Fruit fly (Drosophila melanogaster) whole organism, wandering third instar larva: Measurements from ENCODE around the gene CG13607.

Experiments
- Dfd ChIP-seq: fragments of >200 bp; optimal IDR thresholded peaks from 2 replicates; lab custom pipeline; 2017; ENCODE audit warnings: missing biosample characterization, missing genetic modification characterization
- Dif ChIP-seq: fragments of 200-275, 200-300 bp; sonication (Bioruptor generic); optimal IDR thresholded peaks from 2 replicates; lab custom pipeline; 2018; ENCODE audit warnings: missing biosample characterization, missing genetic modification characterization; ENCODE audit not compliant: partially characterized antibody
- Hnf4 ChIP-seq: fragments of 200-800 bp; sonication (Bioruptor generic); optimal IDR thresholded peaks from 2 replicates; lab custom pipeline; 2016; ENCODE audit warnings: missing biosample characterization, mild to moderate bottlenecking, missing genetic modification characterization
- Jra ChIP-seq: sonication (Bioruptor generic); optimal IDR thresholded peaks from 2 replicates; lab custom pipeline; 2016; ENCODE audit warnings: missing biosample characterization, missing genetic modification characterization
- Mio ChIP-seq: sonication (Bioruptor generic); optimal IDR thresholded peaks from 2 replicates; lab custom pipeline; 2016; ENCODE audit warnings: missing biosample characterization, missing genetic modification characterization
- Myc ChIP-seq: fragments of >200 bp; optimal IDR thresholded peaks from 2 replicates; lab custom pipeline; 2017
- N ChIP-seq: fragments of >200 bp; optimal IDR thresholded peaks from 2 replicates; lab custom pipeline; 2018; ENCODE audit warnings: missing biosample characterization, missing external identifiers, missing genetic modification characterization
- OdsH ChIP-seq: fragments of 200-800 bp; sonication (Bioruptor generic); optimal IDR thresholded peaks from 2 replicates; lab custom pipeline; 2016; ENCODE audit warnings: missing biosample characterization, mild to moderate bottlenecking, missing genetic modification characterization
- Rel ChIP-seq, 2 experiments: fragments of 200-800 bp; sonication (Bioruptor generic) in 1 of 2; optimal IDR thresholded peaks; 2 replicates in 1 of 2; 3 replicates in 1 of 2; lab custom pipeline; 2016 to 2019; ENCODE audit warnings: mild to moderate bottlenecking in 2 of 2, missing biosample characterization in 2 of 2, missing genetic modification characterization in 2 of 2, moderate library complexity in 1 of 2
- Sp1 ChIP-seq: fragments of 200-800 bp; sonication (Bioruptor generic); optimal IDR thresholded peaks from 3 replicates; lab custom pipeline; 2019; ENCODE audit warnings: missing biosample characterization, mild to moderate bottlenecking, missing genetic modification characterization, moderate library complexity
- Vsx2 ChIP-seq: fragments of 200-300, 225-300 bp; sonication (Bioruptor generic); optimal IDR thresholded peaks from 2 replicates; lab custom pipeline; 2018; ENCODE audit warnings: missing biosample characterization, missing genetic modification characterization; ENCODE audit not compliant: partially characterized antibody
- dmrt93B ChIP-seq: fragments of 200-800 bp; sonication (Bioruptor generic); optimal IDR thresholded peaks from 2 replicates; lab custom pipeline; 2018; ENCODE audit warnings: missing biosample characterization, mild to moderate bottlenecking, missing genetic modification characterization
- dsf ChIP-seq: sonication (Bioruptor generic); optimal IDR thresholded peaks from 2 replicates; lab custom pipeline; 2016; ENCODE audit warnings: missing biosample characterization, missing genetic modification characterization, borderline replicate concordance
- fru ChIP-seq: fragments of 200-800 bp; sonication (Bioruptor generic); optimal IDR thresholded peaks from 3 replicates; lab custom pipeline; 2016; ENCODE audit warnings: missing biosample characterization, mild to moderate bottlenecking, missing genetic modification characterization
- jim ChIP-seq: fragments of 175-275, 200-325 bp; sonication (Bioruptor generic); optimal IDR thresholded peaks from 2 replicates; lab custom pipeline; 2016; ENCODE audit warnings: missing biosample characterization, mild to moderate bottlenecking, missing genetic modification characterization
- lola ChIP-seq: fragments of >200 bp; optimal IDR thresholded peaks from 2 replicates; lab custom pipeline; 2017; ENCODE audit warnings: missing biosample characterization, missing genetic modification characterization
- pan ChIP-seq: fragments of >200 bp; optimal IDR thresholded peaks from 2 replicates; lab custom pipeline; 2017
- rgr ChIP-seq: fragments of 200-800 bp; sonication (Bioruptor generic); optimal IDR thresholded peaks from 3 replicates; lab custom pipeline; 2016; ENCODE audit warnings: missing biosample characterization, mild to moderate bottlenecking, missing genetic modification characterization
- sage ChIP-seq: fragments of 200-800 bp; sonication (Bioruptor generic); optimal IDR thresholded peaks from 2 replicates; lab custom pipeline; 2016; ENCODE audit warnings: missing biosample characterization, mild to moderate bottlenecking, missing genetic modification characterization
- sv ChIP-seq: fragments of 200-800 bp; sonication (Bioruptor generic); optimal IDR thresholded peaks from 3 replicates; lab custom pipeline; 2016; ENCODE audit warnings: missing biosample characterization, missing genetic modification characterization
- tai ChIP-seq: sonication (Bioruptor generic); optimal IDR thresholded peaks from 2 replicates; lab custom pipeline; 2016; ENCODE audit warnings: missing biosample characterization, missing genetic modification characterization
- usp ChIP-seq: fragments of >200 bp; optimal IDR thresholded peaks from 2 replicates; lab custom pipeline; 2017; ENCODE audit warnings: missing biosample characterization, missing genetic modification characterization
- woc ChIP-seq: sonication (Bioruptor generic); optimal IDR thresholded peaks from 2 replicates; lab custom pipeline; 2016; ENCODE audit warnings: missing biosample characterization, mild to moderate bottlenecking, missing genetic modification characterization

Gene CG13607

DNA sequence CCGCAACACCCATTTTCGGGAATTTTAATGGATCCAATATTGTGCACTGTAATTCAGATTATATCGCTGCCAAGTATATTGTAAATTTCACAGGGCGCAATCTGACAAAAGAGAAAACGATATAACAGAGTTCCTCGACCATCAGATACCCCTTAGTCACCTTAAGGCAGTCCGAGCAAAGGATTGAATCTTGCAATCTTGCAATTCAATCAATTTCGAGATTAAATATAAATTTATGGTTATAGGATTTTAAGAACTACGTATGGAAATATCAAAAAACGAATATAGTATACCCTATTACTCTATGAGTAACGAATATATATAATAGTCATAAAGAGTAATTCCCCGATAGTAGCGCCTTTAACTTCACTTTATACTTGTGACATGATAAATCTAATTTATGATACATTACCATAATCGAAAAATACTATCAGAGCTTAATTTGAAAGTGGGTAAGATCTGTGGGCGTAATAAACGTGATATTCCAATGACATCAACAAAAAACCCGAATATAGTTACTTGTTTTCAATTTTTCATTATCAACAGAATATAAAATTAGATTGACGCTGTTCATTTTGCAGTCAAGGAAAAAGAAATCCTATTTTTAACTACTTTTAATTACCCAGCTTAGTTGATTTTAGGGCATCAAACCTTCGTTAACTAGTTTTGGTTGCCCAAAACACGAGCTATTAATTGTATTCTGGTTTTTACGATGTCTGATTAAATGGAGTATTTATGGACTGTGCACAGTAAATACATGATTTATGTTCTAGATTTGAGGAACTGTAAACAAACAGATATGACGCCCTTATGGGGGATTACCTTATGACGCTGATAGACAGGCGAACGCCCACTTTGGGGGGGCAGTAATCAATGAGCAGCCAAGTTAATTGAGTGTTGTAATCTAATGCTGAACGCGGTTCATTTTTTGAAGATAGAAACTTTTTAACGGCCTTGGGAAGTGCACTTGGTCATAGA, 22.6 kb upstream of the CG13607 start:
- TF ChIP-seq sage (GFP tag; lab: Kevin White, UChicago) (no peak), fru (GFP tag; lab: Kevin White, UChicago) (peak; percentile 5), Rel (GFP tag; optimal IDR thresholded peaks at IDR 0.05; lab: Kevin White, UChicago) (no peak), Rel (tag; optimal IDR thresholded peaks at IDR 0.05; lab: Kevin White, UChicago) (peak; percentile 78), N (no peak), rgr (GFP tag; lab: Kevin White, UChicago) (no peak), pan (lab: Kevin White, UChicago) (no peak), lola (GFP tag; lab: Kevin White, UChicago) (no peak)

DNA sequence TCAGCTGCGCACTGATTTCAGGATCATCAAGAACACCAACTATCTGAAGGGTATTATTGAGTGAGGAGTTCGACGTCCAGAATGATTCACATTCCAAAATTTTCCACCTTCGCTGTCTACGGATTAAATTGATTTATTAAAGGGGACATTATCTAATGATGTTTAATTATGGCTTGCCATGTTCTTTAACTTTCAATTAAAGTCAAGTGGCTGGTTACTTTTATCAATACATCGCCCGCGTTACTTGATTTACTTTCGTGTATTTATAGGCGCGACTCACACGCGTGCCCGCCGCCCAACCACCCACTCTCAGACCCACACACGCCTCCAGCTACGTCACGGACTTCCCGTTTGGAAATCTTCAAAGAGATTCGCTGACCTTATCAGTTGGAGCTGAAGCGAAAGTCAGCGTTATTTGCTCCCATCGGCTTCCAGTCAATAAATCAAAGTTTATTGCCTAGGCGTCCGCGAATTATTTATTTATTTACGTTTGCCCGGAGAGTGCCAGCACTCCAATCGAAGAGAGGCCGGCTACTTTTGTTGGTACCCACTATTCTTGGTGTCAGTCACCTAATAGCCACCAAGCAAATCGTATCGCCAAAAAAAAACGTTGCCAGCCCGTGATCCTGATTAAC, 21.3 kb upstream of the CG13607 start, which contains the start of gene Npc2f:
Npc2f (plus strand) TSS at position 585 of the 635 bp plus-strand sequence.
- peak; percentile 72 for TF ChIP-seq fru (GFP tag; lab: Kevin White, UChicago)
- peak; percentile 54 for TF ChIP-seq Rel (GFP tag; optimal IDR thresholded peaks at IDR 0.05; lab: Kevin White, UChicago)
- TF ChIP-seq Rel (tag; optimal IDR thresholded peaks at IDR 0.05; lab: Kevin White, UChicago): peak; percentile 77
- TF ChIP-seq OdsH (GFP tag; lab: Kevin White, UChicago): no peak
- TF ChIP-seq jim (GFP tag; lab: Kevin White, UChicago): no peak
- no peak for TF ChIP-seq Dfd (GFP tag; lab: Kevin White, UChicago)

DNA sequence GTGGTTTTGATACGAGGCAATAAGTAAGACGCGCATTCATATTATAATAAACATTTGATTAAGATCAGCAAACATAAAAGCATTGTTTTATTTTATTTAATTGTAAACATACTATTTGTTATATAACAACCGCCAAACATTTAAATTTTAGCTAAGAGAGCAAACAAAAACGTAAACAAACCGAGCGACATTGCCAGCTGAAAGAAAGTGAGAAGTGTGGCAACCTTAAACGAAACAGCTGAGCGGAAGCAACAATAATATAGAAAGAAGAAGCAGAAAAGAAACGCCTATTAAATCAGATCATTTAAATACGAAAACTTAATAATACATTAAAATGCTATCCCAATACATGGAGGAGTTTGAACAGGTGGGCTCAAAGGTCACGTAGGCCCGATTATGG, 18.5 kb upstream of the CG13607 start, which contains the start of gene Sec10:
Sec10 (plus strand) TSS at position 252 of the 400 bp plus-strand sequence.
- TF ChIP-seq Rel (GFP tag; optimal IDR thresholded peaks at IDR 0.05; lab: Kevin White, UChicago) (no peak), Rel (tag; optimal IDR thresholded peaks at IDR 0.05; lab: Kevin White, UChicago) (peak; percentile 28), usp (no peak)

DNA sequence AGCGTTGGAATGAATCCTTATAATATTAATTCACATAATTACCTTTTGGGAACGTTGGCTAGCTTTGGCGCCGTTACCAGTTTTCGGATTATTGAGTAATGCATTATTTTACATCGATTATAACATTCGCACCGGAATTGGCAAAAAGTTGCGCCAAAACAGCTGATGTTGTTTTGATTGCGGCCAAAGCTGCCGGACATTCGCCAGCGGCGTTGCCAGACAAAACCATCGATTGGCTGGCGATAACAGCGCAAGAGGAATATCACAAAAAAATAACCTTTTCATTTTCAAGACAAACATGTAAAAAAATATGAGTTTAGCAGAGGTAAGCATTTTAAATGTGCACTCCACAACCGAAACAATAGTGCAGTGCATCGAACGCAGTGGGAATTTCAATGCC, 14.0 kb upstream of the CG13607 start, which contains the start of the genes GatB and Tsc1:
GatB (minus strand) TSS at position 176 of the 400 bp plus-strand sequence.
Tsc1 (plus strand) TSS at position 228 of the 400 bp plus-strand sequence.
- TF ChIP-seq Mio (GFP tag; lab: Kevin White, UChicago) (no peak), usp (no peak), tai (GFP tag; lab: Kevin White, UChicago) (no peak), Dfd (GFP tag; lab: Kevin White, UChicago) (no peak), Rel (GFP tag; optimal IDR thresholded peaks at IDR 0.05; lab: Kevin White, UChicago) (no peak), Rel (tag; optimal IDR thresholded peaks at IDR 0.05; lab: Kevin White, UChicago) (peak; percentile 39), Dif (no peak), Hnf4 (GFP tag; lab: Kevin White, UChicago) (no peak)

DNA sequence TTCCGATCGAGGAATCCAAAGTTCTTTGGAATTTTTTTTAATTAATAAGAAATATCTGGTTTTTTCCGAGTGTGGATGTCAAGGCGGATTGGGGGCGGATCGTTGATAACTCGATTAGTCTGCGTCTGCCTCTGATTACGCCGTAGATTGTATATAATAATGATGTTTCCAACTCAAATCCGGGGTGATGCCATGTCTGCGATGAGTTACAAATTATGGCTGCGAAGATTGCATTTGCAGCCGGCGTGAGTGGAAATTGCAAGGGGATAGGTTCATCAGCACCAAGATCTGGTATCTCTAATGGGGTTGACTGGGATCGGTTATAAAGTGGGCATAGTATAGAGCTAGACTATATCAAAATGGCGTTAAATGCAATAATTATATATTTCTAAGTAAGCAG, 6.2 kb upstream of the CG13607 start:
- TF ChIP-seq fru (GFP tag; lab: Kevin White, UChicago) (no peak), sage (GFP tag; lab: Kevin White, UChicago) (no peak), Sp1 (no peak)

DNA sequence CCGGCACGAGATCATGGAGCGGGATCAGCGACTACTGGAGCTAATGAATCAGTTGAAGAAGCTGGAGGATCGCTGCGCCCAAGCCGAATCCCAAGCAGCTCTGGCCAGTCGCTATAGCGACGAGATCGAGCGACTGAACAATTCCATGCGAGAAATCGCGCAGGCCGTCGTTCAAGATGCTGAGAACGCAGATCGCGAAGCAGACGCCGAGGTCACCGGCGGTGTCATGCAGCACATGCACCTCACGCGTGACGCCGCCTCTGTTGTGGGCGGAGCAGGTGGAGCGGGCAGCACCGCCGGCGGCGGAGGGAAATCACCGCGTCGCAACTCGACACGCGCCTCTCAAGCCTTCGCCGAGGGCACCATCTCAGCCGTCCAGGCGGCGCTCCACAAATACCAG, 5.5 kb upstream of the CG13607 start:
- TF ChIP-seq Rel (GFP tag; optimal IDR thresholded peaks at IDR 0.05; lab: Kevin White, UChicago) (no peak), Rel (tag; optimal IDR thresholded peaks at IDR 0.05; lab: Kevin White, UChicago) (peak; percentile 88), Dif (no peak), woc (GFP tag; lab: Kevin White, UChicago) (no peak)

DNA sequence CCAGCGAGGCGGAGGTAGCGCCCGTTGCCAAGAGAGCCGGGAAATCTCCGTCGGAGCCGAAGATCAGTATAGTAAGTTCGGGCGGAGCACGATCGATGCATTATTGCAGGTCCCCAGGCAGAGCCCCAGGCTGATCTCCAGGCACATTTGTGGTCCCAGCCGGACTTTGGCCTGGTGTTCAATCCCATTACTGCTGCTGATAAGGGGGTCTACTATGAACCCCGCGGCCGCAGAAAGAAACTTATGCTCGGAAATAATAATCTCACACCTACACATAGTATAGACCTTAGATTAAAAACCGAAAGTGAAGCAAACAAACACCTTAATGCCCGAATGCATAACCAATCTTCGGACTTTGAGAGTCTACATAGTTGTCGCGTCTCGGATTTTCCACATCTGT, 850 bp upstream of the CG13607 start:
- peak; percentile 10 for TF ChIP-seq Hnf4 (GFP tag; lab: Kevin White, UChicago)
- TF ChIP-seq Vsx2: no peak
- TF ChIP-seq sv (GFP tag; lab: Kevin White, UChicago): no peak
- no peak for TF ChIP-seq Rel (GFP tag; optimal IDR thresholded peaks at IDR 0.05; lab: Kevin White, UChicago)
- TF ChIP-seq Rel (tag; optimal IDR thresholded peaks at IDR 0.05; lab: Kevin White, UChicago): peak; percentile 14
- TF ChIP-seq dsf (GFP tag; lab: Kevin White, UChicago): no peak
- TF ChIP-seq usp: no peak

DNA sequence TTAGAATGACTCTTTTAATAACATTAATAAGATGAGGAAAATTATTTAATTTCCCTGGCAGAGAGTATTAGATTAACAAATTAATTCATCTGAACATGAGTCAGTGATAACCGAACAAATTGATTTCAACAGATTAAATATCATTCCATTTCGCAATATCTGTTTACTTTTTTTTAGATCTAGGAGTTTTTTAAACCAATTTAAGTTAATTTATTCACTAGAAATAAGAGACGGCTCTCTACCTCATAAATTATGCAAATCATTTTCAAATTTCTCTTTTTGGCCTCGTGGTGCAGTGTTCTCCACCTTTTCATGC, 3.1 kb downstream of the CG13607 start, which contains the start of gene Root:
Root (plus strand) TSS at position 217 of the 316 bp plus-strand sequence.
- no peak for TF ChIP-seq Myc (lab: Kevin White, UChicago)
- TF ChIP-seq dmrt93B (GFP tag; lab: Kevin White, UChicago): no peak
- TF ChIP-seq Hnf4 (GFP tag; lab: Kevin White, UChicago): no peak
- no peak for TF ChIP-seq Jra (GFP tag; lab: Kevin White, UChicago)
